Fruit fly (Drosophila melanogaster) whole organism, wandering third instar larva: ENCODE results near the gene scpr-C.

Source experiments
- CG9705 ChIP-seq: fragments of 200-800 bp; sonication (Bioruptor generic); optimal IDR thresholded peaks from 2 replicates; lab custom pipeline; 2018; ENCODE audit warnings: missing biosample characterization, mild to moderate bottlenecking, missing genetic modification characterization
- N ChIP-seq: fragments of >200 bp; optimal IDR thresholded peaks from 2 replicates; lab custom pipeline; 2018; ENCODE audit warnings: missing biosample characterization, missing external identifiers, missing genetic modification characterization
- Rel ChIP-seq, 2 experiments: fragments of 200-800 bp; sonication (Bioruptor generic) in 1 of 2; optimal IDR thresholded peaks; 2 replicates in 1 of 2; 3 replicates in 1 of 2; lab custom pipeline; 2016 to 2019; ENCODE audit warnings: mild to moderate bottlenecking in 2 of 2, missing biosample characterization in 2 of 2, missing genetic modification characterization in 2 of 2, moderate library complexity in 1 of 2
- br ChIP-seq: fragments of 200-800 bp; sonication (Bioruptor generic); optimal IDR thresholded peaks from 2 replicates; lab custom pipeline; 2016; ENCODE audit warnings: missing biosample characterization, missing genetic modification characterization
- pan ChIP-seq: fragments of >200 bp; optimal IDR thresholded peaks from 2 replicates; lab custom pipeline; 2017
- sv ChIP-seq: fragments of 200-800 bp; sonication (Bioruptor generic); optimal IDR thresholded peaks from 3 replicates; lab custom pipeline; 2016; ENCODE audit warnings: missing biosample characterization, missing genetic modification characterization

- TF ChIP-seq N (no peak), sv (GFP tag; lab: Kevin White, UChicago) (no peak), pan (lab: Kevin White, UChicago) (no peak), Rel (GFP tag; optimal IDR thresholded peaks at IDR 0.05; lab: Kevin White, UChicago) (no peak), Rel (tag; optimal IDR thresholded peaks at IDR 0.05; lab: Kevin White, UChicago) (no peak), CG9705 (GFP tag; lab: Kevin White, UChicago) (no peak), br (GFP tag; lab: Kevin White, UChicago) (no peak)
Measured at dm6 chr3R:11236041-11236440, 10.7 kb downstream of the scpr-C start, which contains the start of gene CG31441.
